Fruit fly (Drosophila melanogaster) whole organism, wandering third instar larva: ENCODE data around the gene CG15177.

Source experiments
- Abd-B ChIP-seq: fragments of >200 bp; optimal IDR thresholded peaks from 2 replicates; lab custom pipeline; 2017; ENCODE audit warnings: missing biosample characterization, missing genetic modification characterization
- CG32264 ChIP-seq: fragments of 200-800 bp; sonication (Bioruptor generic); optimal IDR thresholded peaks from 2 replicates; lab custom pipeline; 2016; ENCODE audit warnings: missing biosample characterization, missing genetic modification characterization
- CG9705 ChIP-seq: fragments of 200-800 bp; sonication (Bioruptor generic); optimal IDR thresholded peaks from 2 replicates; lab custom pipeline; 2018; ENCODE audit warnings: missing biosample characterization, mild to moderate bottlenecking, missing genetic modification characterization
- CrebA ChIP-seq: fragments of 200-800 bp; sonication (Bioruptor generic); optimal IDR thresholded peaks from 2 replicates; lab custom pipeline; 2016; ENCODE audit warnings: missing biosample characterization, mild to moderate bottlenecking, missing genetic modification characterization, borderline replicate concordance
- Dfd ChIP-seq: fragments of >200 bp; optimal IDR thresholded peaks from 2 replicates; lab custom pipeline; 2017; ENCODE audit warnings: missing biosample characterization, missing genetic modification characterization
- Dif ChIP-seq: fragments of 200-275, 200-300 bp; sonication (Bioruptor generic); optimal IDR thresholded peaks from 2 replicates; lab custom pipeline; 2018; ENCODE audit warnings: missing biosample characterization, missing genetic modification characterization; ENCODE audit not compliant: partially characterized antibody
- GATAd ChIP-seq: sonication (Bioruptor generic); optimal IDR thresholded peaks from 2 replicates; lab custom pipeline; 2016; ENCODE audit warnings: missing biosample characterization, missing genetic modification characterization
- HLH106 ChIP-seq: fragments of 200-800 bp; optimal IDR thresholded peaks from 3 replicates; lab custom pipeline; 2019; ENCODE audit warnings: missing biosample characterization, mild to moderate bottlenecking, missing genetic modification characterization, moderate library complexity
- Hnf4 ChIP-seq: fragments of 200-800 bp; sonication (Bioruptor generic); optimal IDR thresholded peaks from 2 replicates; lab custom pipeline; 2016; ENCODE audit warnings: missing biosample characterization, mild to moderate bottlenecking, missing genetic modification characterization
- Hr78 ChIP-seq: fragments of >200 bp; optimal IDR thresholded peaks from 2 replicates; lab custom pipeline; 2017; ENCODE audit warnings: missing biosample characterization, missing genetic modification characterization
- Hr83 ChIP-seq: fragments of 200-300 bp; sonication (Bioruptor generic); optimal IDR thresholded peaks from 2 replicates; lab custom pipeline; 2016; ENCODE audit warnings: missing biosample characterization, mild to moderate bottlenecking, missing genetic modification characterization, moderate library complexity; ENCODE audit not compliant: poor library complexity, severe bottlenecking
- Jra ChIP-seq: sonication (Bioruptor generic); optimal IDR thresholded peaks from 2 replicates; lab custom pipeline; 2016; ENCODE audit warnings: missing biosample characterization, missing genetic modification characterization
- Mio ChIP-seq: sonication (Bioruptor generic); optimal IDR thresholded peaks from 2 replicates; lab custom pipeline; 2016; ENCODE audit warnings: missing biosample characterization, missing genetic modification characterization
- Myc ChIP-seq: fragments of >200 bp; optimal IDR thresholded peaks from 2 replicates; lab custom pipeline; 2017
- OdsH ChIP-seq: fragments of 200-800 bp; sonication (Bioruptor generic); optimal IDR thresholded peaks from 2 replicates; lab custom pipeline; 2016; ENCODE audit warnings: missing biosample characterization, mild to moderate bottlenecking, missing genetic modification characterization
- Rel ChIP-seq, 2 experiments: fragments of 200-800 bp; sonication (Bioruptor generic) in 1 of 2; optimal IDR thresholded peaks; 2 replicates in 1 of 2; 3 replicates in 1 of 2; lab custom pipeline; 2016 to 2019; ENCODE audit warnings: mild to moderate bottlenecking in 2 of 2, missing biosample characterization in 2 of 2, missing genetic modification characterization in 2 of 2, moderate library complexity in 1 of 2
- Sp1 ChIP-seq: fragments of 200-800 bp; sonication (Bioruptor generic); optimal IDR thresholded peaks from 3 replicates; lab custom pipeline; 2019; ENCODE audit warnings: missing biosample characterization, mild to moderate bottlenecking, missing genetic modification characterization, moderate library complexity
- Vsx2 ChIP-seq: fragments of 200-300, 225-300 bp; sonication (Bioruptor generic); optimal IDR thresholded peaks from 2 replicates; lab custom pipeline; 2018; ENCODE audit warnings: missing biosample characterization, missing genetic modification characterization; ENCODE audit not compliant: partially characterized antibody
- br ChIP-seq: fragments of 200-800 bp; sonication (Bioruptor generic); optimal IDR thresholded peaks from 2 replicates; lab custom pipeline; 2016; ENCODE audit warnings: missing biosample characterization, missing genetic modification characterization
- brk ChIP-seq: fragments of 200-800 bp; sonication (Bioruptor generic); optimal IDR thresholded peaks from 2 replicates; lab custom pipeline; 2016; ENCODE audit warnings: missing biosample characterization, mild to moderate bottlenecking, missing genetic modification characterization
- dl ChIP-seq, 2 experiments: fragments of 175-275, 200-275 bp in 1 of 2; fragments of 200-275 bp in 1 of 2; sonication (Bioruptor generic); optimal IDR thresholded peaks; lab custom pipeline; 2018; ENCODE audit warnings: mild to moderate bottlenecking in 2 of 2, missing biosample characterization in 2 of 2, missing genetic modification characterization in 2 of 2, moderate library complexity in 2 of 2; ENCODE audit not compliant: partially characterized antibody in 2 of 2, insufficient read depth in 1 of 2
- dmrt93B ChIP-seq: fragments of 200-800 bp; sonication (Bioruptor generic); optimal IDR thresholded peaks from 2 replicates; lab custom pipeline; 2018; ENCODE audit warnings: missing biosample characterization, mild to moderate bottlenecking, missing genetic modification characterization
- dsf ChIP-seq: sonication (Bioruptor generic); optimal IDR thresholded peaks from 2 replicates; lab custom pipeline; 2016; ENCODE audit warnings: missing biosample characterization, missing genetic modification characterization, borderline replicate concordance
- ey ChIP-seq: fragments of 200-800 bp; sonication (Bioruptor generic); optimal IDR thresholded peaks from 2 replicates; lab custom pipeline; 2016; ENCODE audit warnings: missing biosample characterization, missing genetic modification characterization
- fru ChIP-seq: fragments of 200-800 bp; sonication (Bioruptor generic); optimal IDR thresholded peaks from 3 replicates; lab custom pipeline; 2016; ENCODE audit warnings: missing biosample characterization, mild to moderate bottlenecking, missing genetic modification characterization
- h ChIP-seq: fragments of 200-800 bp; sonication (Bioruptor generic); optimal IDR thresholded peaks from 3 replicates; lab custom pipeline; 2016; ENCODE audit warnings: missing biosample characterization, mild to moderate bottlenecking, missing genetic modification characterization
- jim ChIP-seq: fragments of 175-275, 200-325 bp; sonication (Bioruptor generic); optimal IDR thresholded peaks from 2 replicates; lab custom pipeline; 2016; ENCODE audit warnings: missing biosample characterization, mild to moderate bottlenecking, missing genetic modification characterization
- lola ChIP-seq: fragments of >200 bp; optimal IDR thresholded peaks from 2 replicates; lab custom pipeline; 2017; ENCODE audit warnings: missing biosample characterization, missing genetic modification characterization
- pan ChIP-seq: fragments of >200 bp; optimal IDR thresholded peaks from 2 replicates; lab custom pipeline; 2017
- psq ChIP-seq: fragments of 200-800 bp; sonication (Bioruptor generic); optimal IDR thresholded peaks from 3 replicates; lab custom pipeline; 2017; ENCODE audit warnings: missing biosample characterization, mild to moderate bottlenecking, missing genetic modification characterization, moderate library complexity
- rgr ChIP-seq: fragments of 200-800 bp; sonication (Bioruptor generic); optimal IDR thresholded peaks from 3 replicates; lab custom pipeline; 2016; ENCODE audit warnings: missing biosample characterization, mild to moderate bottlenecking, missing genetic modification characterization
- sage ChIP-seq: fragments of 200-800 bp; sonication (Bioruptor generic); optimal IDR thresholded peaks from 2 replicates; lab custom pipeline; 2016; ENCODE audit warnings: missing biosample characterization, mild to moderate bottlenecking, missing genetic modification characterization
- sv ChIP-seq: fragments of 200-800 bp; sonication (Bioruptor generic); optimal IDR thresholded peaks from 3 replicates; lab custom pipeline; 2016; ENCODE audit warnings: missing biosample characterization, missing genetic modification characterization
- tai ChIP-seq: sonication (Bioruptor generic); optimal IDR thresholded peaks from 2 replicates; lab custom pipeline; 2016; ENCODE audit warnings: missing biosample characterization, missing genetic modification characterization
- usp ChIP-seq: fragments of >200 bp; optimal IDR thresholded peaks from 2 replicates; lab custom pipeline; 2017; ENCODE audit warnings: missing biosample characterization, missing genetic modification characterization
- woc ChIP-seq: sonication (Bioruptor generic); optimal IDR thresholded peaks from 2 replicates; lab custom pipeline; 2016; ENCODE audit warnings: missing biosample characterization, mild to moderate bottlenecking, missing genetic modification characterization

CG15177 gene

dm6 chr3R:6629221-6629620 is at the start of gene CG15177:
CG15177 (minus strand) TSS chr3R:6629321.
- TF ChIP-seq Abd-B (GFP tag; lab: Kevin White, UChicago) (no peak), Rel (GFP tag; optimal IDR thresholded peaks at IDR 0.05; lab: Kevin White, UChicago) (no peak), Rel (tag; optimal IDR thresholded peaks at IDR 0.05; lab: Kevin White, UChicago) (no peak), Mio (GFP tag; lab: Kevin White, UChicago) (no peak), Vsx2 (GFP tag; lab: Kevin White, UChicago) (no peak), Hr83 (no peak), jim (GFP tag; lab: Kevin White, UChicago) (no peak), Dif (GFP tag; lab: Kevin White, UChicago) (no peak), Myc (lab: Kevin White, UChicago) (no peak), Jra (no peak), psq (GFP tag; lab: Kevin White, UChicago) (no peak), OdsH (GFP tag; lab: Kevin White, UChicago) (no peak)
- TF ChIP-seq, all 38 proteins: peak for 0

DNA sequence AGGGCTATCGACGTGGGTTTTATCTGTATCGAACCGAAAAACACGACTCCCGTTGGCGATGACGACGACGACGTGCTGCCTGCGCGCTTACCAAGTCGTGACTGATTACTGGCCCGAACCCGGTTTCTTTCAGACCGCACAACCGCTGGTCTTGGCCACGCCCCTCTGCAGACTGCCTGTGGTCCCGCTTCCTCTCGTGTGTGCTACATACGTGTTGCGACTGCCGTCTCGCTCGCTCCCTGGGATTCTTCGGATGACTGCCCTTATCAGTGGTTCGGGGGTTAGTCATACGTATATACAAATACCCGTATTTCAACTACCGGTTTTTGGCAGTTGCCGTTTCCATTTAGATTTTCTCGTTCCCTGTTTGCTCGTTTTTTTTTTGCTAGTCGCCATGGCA is 49.4 kb upstream of the CG15177 start, which contains the start of gene lab:
Gene lab, minus strand, starts transcription at position 111 of the 400 bp plus-strand sequence.
- peak; percentile 84 for TF ChIP-seq Dif (GFP tag; lab: Kevin White, UChicago)
- no peak for TF ChIP-seq Hr83
- no peak for TF ChIP-seq Sp1 (GFP tag; lab: Kevin White, UChicago)
- no peak for TF ChIP-seq Hnf4
- no peak for TF ChIP-seq CrebA (GFP tag; lab: Kevin White, UChicago)
- TF ChIP-seq Dfd (GFP tag; lab: Kevin White, UChicago), result no peak
- no peak for TF ChIP-seq rgr (GFP tag; lab: Kevin White, UChicago)
- no peak for TF ChIP-seq Rel (GFP tag; optimal IDR thresholded peaks at IDR 0.05; lab: Kevin White, UChicago)
- no peak for TF ChIP-seq Rel (tag; optimal IDR thresholded peaks at IDR 0.05; lab: Kevin White, UChicago)
- TF ChIP-seq brk (GFP tag; lab: Kevin White, UChicago), result no peak
- no peak for TF ChIP-seq pan (lab: Kevin White, UChicago)
- no peak for TF ChIP-seq dsf (GFP tag; lab: Kevin White, UChicago)
- TF ChIP-seq OdsH (GFP tag; lab: Kevin White, UChicago), result no peak
- no peak for TF ChIP-seq fru (GFP tag; lab: Kevin White, UChicago)
- TF ChIP-seq woc (GFP tag; lab: Kevin White, UChicago), result no peak
- peak; percentile 61 for TF ChIP-seq Jra
- no peak for TF ChIP-seq lola (GFP tag; lab: Kevin White, UChicago)
- peak; percentile 44 to 52 for TF ChIP-seq dl (GFP tag; optimal IDR thresholded peaks at IDR 0.05; lab: Kevin White, UChicago; ENCODE audit: insufficient read depth in 1 of 2, partially characterized antibody in 2 of 2)
- no peak for TF ChIP-seq sv (GFP tag; lab: Kevin White, UChicago)
- no peak for TF ChIP-seq dmrt93B
- no peak for TF ChIP-seq tai (GFP tag; lab: Kevin White, UChicago)
- no peak for TF ChIP-seq Abd-B (GFP tag; lab: Kevin White, UChicago)
- no peak for TF ChIP-seq CG9705
- TF ChIP-seq GATAd (GFP tag; lab: Kevin White, UChicago), result peak; percentile 73
- TF ChIP-seq sage, result no peak
- TF ChIP-seq jim (GFP tag; lab: Kevin White, UChicago), result no peak
- no peak for TF ChIP-seq HLH106 (tag; lab: Kevin White, UChicago)
- no peak for TF ChIP-seq ey (GFP tag; lab: Kevin White, UChicago)
- no peak for TF ChIP-seq Hr78
- no peak for TF ChIP-seq usp
- no peak for TF ChIP-seq Myc (lab: Kevin White, UChicago)
- peak; percentile 78 for TF ChIP-seq Vsx2 (GFP tag; lab: Kevin White, UChicago)
- no peak for TF ChIP-seq CG32264 (GFP tag; lab: Kevin White, UChicago)
- TF ChIP-seq, all 38 proteins: peak for 5

- TF ChIP-seq fru (GFP tag; lab: Kevin White, UChicago), result peak; percentile 32
- TF ChIP-seq ey (GFP tag; lab: Kevin White, UChicago), result peak; percentile 29
- peak; percentile 48 for TF ChIP-seq h (GFP tag; lab: Kevin White, UChicago)
- TF ChIP-seq br, result no peak
- TF ChIP-seq HLH106 (tag; lab: Kevin White, UChicago), result peak; percentile 42
These were observed 45.4 kb upstream of the CG15177 start for dm6 chr3R:6674548-6674947.
